Worm (Caenorhabditis elegans): Measurements from ENCODE around the gene fbxb-57.

DNA sequence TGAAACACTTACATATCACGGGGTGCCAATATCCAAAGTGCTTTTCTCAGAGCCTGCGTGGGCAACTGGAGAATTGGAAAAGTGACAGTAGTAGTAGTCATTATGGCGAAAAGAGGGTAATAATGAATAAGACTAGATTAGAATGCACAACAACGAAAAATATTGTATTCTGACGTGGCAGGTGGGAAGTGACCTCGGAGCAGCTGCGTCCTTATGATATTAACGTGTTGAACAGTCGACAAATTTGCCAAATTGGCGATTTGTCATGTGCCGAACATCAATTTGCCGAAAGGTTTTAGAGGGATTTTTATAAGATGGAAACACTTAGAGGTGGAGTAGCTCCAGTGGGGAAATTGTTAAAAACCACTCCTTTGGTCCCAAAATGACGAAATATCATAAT lies 37.6 kb upstream of the fbxb-57 start, which contains the start of gene str-81:
- TF ChIP-seq ama-1 (optimal IDR thresholded peaks at IDR 0.05) (no peak), hmg-4 (GFP tag; optimal IDR thresholded peaks at IDR 0.05) (no peak), pes-1 (GFP tag; IDR thresholded peaks at IDR 0.05) (no peak), tbx-11 (GFP tag; IDR thresholded peaks at IDR 0.05) (no peak), ceh-13 (GFP tag; optimal IDR thresholded peaks at IDR 0.05) (no peak), tra-4 (tag; optimal IDR thresholded peaks at IDR 0.05) (no peak), tbx-37 (GFP tag; conservative IDR thresholded peaks at IDR 0.05) (no peak), sea-1 (GFP tag; conservative IDR thresholded peaks at IDR 0.05) (no peak)

All from whole organism, early embryonic.